Fruit fly (Drosophila melanogaster) whole organism: ENCODE data around the gene Polr2D.

Experiments
- CG8478 ChIP-seq: fragments of >200 bp; optimal IDR thresholded peaks from 2 replicates; lab custom pipeline; 2018; ENCODE audit warnings: inconsistent platforms
- pan ChIP-seq: fragments of >200 bp; optimal IDR thresholded peaks from 2 replicates; lab custom pipeline; 2017

dm6 chr3R:18243718-18244170, 11.5 kb downstream of the Polr2D start:
- no peak for TF ChIP-seq pan (lab: Kevin White, UChicago)
- no peak for TF ChIP-seq CG8478 (lab: Kevin White, UChicago)
